Worm (Caenorhabditis elegans): ENCODE data around the gene dnj-7.
A peak's percentile ranks its signal among the peaks of the same experiment; 100 is the strongest.

The dnj-7 gene

DNA sequence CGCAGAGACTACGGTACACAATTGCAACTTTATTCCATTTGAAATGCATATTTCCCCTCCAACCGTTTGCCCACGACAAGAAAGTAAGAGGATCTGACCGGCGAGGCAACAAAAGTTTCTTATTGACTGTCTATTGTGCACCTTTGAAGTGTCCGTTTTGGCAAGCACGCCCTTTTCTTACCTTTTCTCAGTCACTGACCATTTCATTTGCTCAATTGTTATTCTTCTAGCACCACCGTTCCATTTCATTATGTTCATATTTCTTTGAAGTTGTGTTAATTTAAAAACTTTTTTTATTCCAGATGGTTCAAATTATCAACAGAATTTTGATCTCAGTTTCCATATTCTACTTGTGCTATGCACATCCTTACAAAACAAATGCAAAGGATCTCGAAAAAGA lies 17.0 kb downstream of the dnj-7 start, which contains the start of gene spp-22:
Gene spp-22 (plus strand): TSS at position 301 of the 400 bp plus-strand sequence.
- TF ChIP-seq F10E7.11 (tag; optimal IDR thresholded peaks at IDR 0.05) (no peak), B0336.3 (GFP tag; IDR thresholded peaks at IDR 0.05) (no peak), madf-10 (tag; optimal IDR thresholded peaks at IDR 0.05) (no peak), hmg-1.2 (GFP tag; IDR thresholded peaks at IDR 0.05) (no peak), attf-3 (GFP tag; conservative IDR thresholded peaks at IDR 0.05) (no peak), pha-4 (tag; optimal IDR thresholded peaks at IDR 0.05) (no peak), ceh-27 (GFP tag; optimal IDR thresholded peaks at IDR 0.05) (no peak), nfya-2 (GFP tag; IDR thresholded peaks at IDR 0.05) (no peak)

DNA sequence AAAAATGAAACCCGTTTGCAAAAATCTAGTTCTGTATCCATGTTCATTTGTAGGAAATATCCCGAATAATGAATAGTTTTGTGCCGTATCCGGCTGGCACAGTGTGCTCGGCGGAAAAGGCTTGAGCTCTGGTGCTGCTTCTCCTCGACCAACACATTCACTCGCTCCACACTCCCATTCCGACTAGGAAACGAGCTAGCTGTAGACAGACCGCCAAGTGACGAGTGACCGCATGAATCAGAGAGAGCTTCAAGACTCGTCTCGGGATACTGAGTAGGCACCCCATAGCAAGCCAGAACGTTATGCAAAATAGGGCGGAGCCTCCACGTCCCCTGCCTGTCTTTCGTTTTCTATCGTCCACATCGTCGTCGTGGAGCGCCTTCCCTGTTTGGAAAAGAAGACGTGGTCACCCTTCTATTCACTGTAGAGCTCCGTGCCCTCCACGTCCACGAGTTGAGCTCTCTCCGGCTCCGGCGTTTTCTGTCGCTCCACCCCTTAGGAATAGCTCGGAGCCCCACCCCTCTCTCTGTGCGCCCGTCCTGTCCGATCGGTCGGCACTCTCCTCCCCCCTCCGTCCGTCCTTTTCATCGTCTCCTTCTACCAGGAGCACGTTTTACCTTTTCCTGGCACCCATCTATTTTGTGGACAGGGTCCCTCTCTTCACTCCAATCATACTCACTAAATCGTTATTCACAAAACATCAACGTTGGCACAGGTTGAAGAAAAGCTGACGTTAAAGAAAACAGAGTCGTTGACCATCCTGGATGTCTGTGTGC lies 23.5 kb downstream of the dnj-7 start, which contains the start of gene syd-9:
Gene syd-9 (plus strand): TSS at position 394 of the 776 bp plus-strand sequence.
- TF ChIP-seq ceh-27 (GFP tag; optimal IDR thresholded peaks at IDR 0.05) (no peak), egrh-3 (GFP tag; IDR thresholded peaks at IDR 0.05) (peak; percentile 76; the same call in 1 of the 2 replicates), unc-62 (GFP tag; optimal IDR thresholded peaks at IDR 0.05) (no peak), Y53G8AR.9 (GFP tag; conservative IDR thresholded peaks at IDR 0.05) (no peak), nfya-2 (GFP tag; IDR thresholded peaks at IDR 0.05) (no peak), ztf-25 (GFP tag; IDR thresholded peaks at IDR 0.05) (no peak), zim-3 (tag; optimal IDR thresholded peaks at IDR 0.05) (peak; percentile 63), Y67H2A.10 (GFP tag; conservative IDR thresholded peaks at IDR 0.05) (no peak), atf-7 (tag; optimal IDR thresholded peaks at IDR 0.05) (no peak), nhr-27 (tag; optimal IDR thresholded peaks at IDR 0.05) (no peak), zfh-2 (GFP tag; conservative IDR thresholded peaks at IDR 0.05) (peak; percentile 84), K12H6.12 (tag; optimal IDR thresholded peaks at IDR 0.05) (peak; percentile 50), nfyb-1 (GFP tag; IDR thresholded peaks at IDR 0.05) (0 out of 2 replicates have a peak, but pooled peaks have one; percentile 25), lin-35 (GFP tag; optimal IDR thresholded peaks at IDR 0.05) (no peak), ekl-4 (GFP tag; IDR thresholded peaks at IDR 0.05) (peak; percentile 23; the same call in 1 of the 2 replicates), chd-7 (tag; optimal IDR thresholded peaks at IDR 0.05) (peak; percentile 8), lin-26 (GFP tag; IDR thresholded peaks at IDR 0.05) (0 out of 2 replicates have a peak, but pooled peaks have one; percentile 16), snpc-1.1 (tag; optimal IDR thresholded peaks at IDR 0.05; ENCODE audit: insufficient read depth) (no peak), snpc-3.4 (tag; optimal IDR thresholded peaks at IDR 0.05) (no peak), dox-1 (GFP tag; IDR thresholded peaks at IDR 0.05) (0 out of 2 replicates have a peak, but pooled peaks have one; percentile 10), T07F8.4 (tag; optimal IDR thresholded peaks at IDR 0.05) (no peak), ama-1 (optimal IDR thresholded peaks at IDR 0.05) (no peak), ama-1 (GFP tag; optimal IDR thresholded peaks at IDR 0.05) (no peak)

DNA sequence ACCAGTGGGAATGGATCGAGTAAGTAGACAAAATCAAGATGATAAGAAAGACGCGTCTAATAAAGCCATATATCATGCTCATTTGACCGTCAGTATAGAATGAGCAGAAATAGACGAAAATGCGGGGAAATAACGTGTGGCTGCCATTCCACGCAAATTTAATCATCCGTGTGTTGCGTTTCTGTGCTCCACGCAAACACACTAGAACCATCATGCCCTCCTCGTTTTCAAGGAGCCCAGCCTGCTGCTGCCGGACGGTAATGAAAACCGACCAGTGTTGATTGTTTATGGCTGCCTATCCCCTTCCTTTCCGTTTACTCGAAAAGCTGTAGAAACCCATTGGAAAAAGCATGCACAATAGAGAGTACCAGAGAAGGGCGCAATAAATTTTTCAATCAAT lies 25.8 kb downstream of the dnj-7 start:
- TF ChIP-seq nfyb-1 (GFP tag; IDR thresholded peaks at IDR 0.05) (peak; percentile 33; the same call in 1 of the 2 replicates), ama-1 (optimal IDR thresholded peaks at IDR 0.05) (no peak), ama-1 (GFP tag; optimal IDR thresholded peaks at IDR 0.05) (no peak)

DNA sequence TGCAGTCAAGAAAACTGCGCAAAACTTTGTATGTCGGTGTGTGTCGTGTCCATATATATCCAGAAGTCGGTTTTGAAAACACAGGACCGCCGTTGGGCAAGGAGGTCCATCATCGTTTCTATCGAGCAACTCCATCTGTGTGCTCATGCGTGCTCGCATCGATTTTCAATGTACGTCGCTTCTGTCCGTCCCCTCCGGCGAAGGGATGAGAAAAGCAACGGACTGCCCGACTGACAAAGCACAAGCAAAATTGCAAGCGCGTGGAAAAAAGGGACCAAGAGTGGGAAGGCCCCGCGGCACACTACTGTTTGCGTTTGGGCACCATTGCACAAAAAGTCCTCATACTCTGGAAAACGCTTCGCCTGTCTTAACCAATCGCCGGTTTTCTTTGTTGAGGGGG lies 28.0 kb downstream of the dnj-7 start:
- TF ChIP-seq zfh-2 (GFP tag; conservative IDR thresholded peaks at IDR 0.05): peak; percentile 63
- TF ChIP-seq cebp-1 (GFP tag; IDR thresholded peaks at IDR 0.05): no peak
- peak; percentile 14 for TF ChIP-seq cebp-1 (tag; optimal IDR thresholded peaks at IDR 0.05)
- peak; percentile 6 for TF ChIP-seq ceh-27 (GFP tag; optimal IDR thresholded peaks at IDR 0.05)
- peak; percentile 11 for TF ChIP-seq K12H6.12 (tag; optimal IDR thresholded peaks at IDR 0.05)
- no peak for TF ChIP-seq Y53G8AR.9 (GFP tag; conservative IDR thresholded peaks at IDR 0.05)
- TF ChIP-seq gei-17 (GFP tag; optimal IDR thresholded peaks at IDR 0.05): no peak
- TF ChIP-seq egl-18 (GFP tag; IDR thresholded peaks at IDR 0.05): no peak
